Fruit fly (Drosophila melanogaster): ENCODE data around the gene CG43774.
A peak's percentile ranks its signal among the peaks of the same experiment; 100 is the strongest.

The CG43774 gene

dm6 chr2L:4045185-4045814 is 36.8 kb downstream of the CG43774 start (continued):
- peak; percentile 51 for TF ChIP-seq nerfin-1 (tag; optimal IDR thresholded peaks at IDR 0.05)
- peak; percentile 31 for TF ChIP-seq CG12104 (GFP tag; optimal IDR thresholded peaks at IDR 0.05)
- no peak for TF ChIP-seq CG13894 (tag; optimal IDR thresholded peaks at IDR 0.05)
- TF ChIP-seq sug (tag; optimal IDR thresholded peaks at IDR 0.05) = no peak
- TF ChIP-seq slbo (GFP tag; IDR thresholded peaks at IDR 0.05) = no peak
- peak; percentile 67 for TF ChIP-seq Drgx (GFP tag; IDR thresholded peaks at IDR 0.05)
- peak; percentile 69 for TF ChIP-seq CG30403 (GFP tag; optimal IDR thresholded peaks at IDR 0.05)
- peak; percentile 77 for TF ChIP-seq phol (tag; optimal IDR thresholded peaks at IDR 0.05)
- no peak for TF ChIP-seq ato (GFP tag; IDR thresholded peaks at IDR 0.05; ENCODE audit: partially characterized antibody)
- no peak for TF ChIP-seq CG11085 (GFP tag; IDR thresholded peaks at IDR 0.05)
- TF ChIP-seq Fer1 (GFP tag; optimal IDR thresholded peaks at IDR 0.05) = no peak
- TF ChIP-seq ap (GFP tag; IDR thresholded peaks at IDR 0.05) = peak; percentile 68
- TF ChIP-seq CG10209 (GFP tag; optimal IDR thresholded peaks at IDR 0.05) = peak; percentile 50
- TF ChIP-seq lmd (GFP tag; IDR thresholded peaks at IDR 0.05) = peak; percentile 48; the same call in 1 of the 2 replicates
- TF ChIP-seq Hand (GFP tag; optimal IDR thresholded peaks at IDR 0.05) = no peak
- TF ChIP-seq crp (GFP tag; optimal IDR thresholded peaks at IDR 0.05) = no peak
- TF ChIP-seq zen (tag; optimal IDR thresholded peaks at IDR 0.05) = peak; percentile 18
- 0 out of 2 replicates have a peak, but pooled peaks have one; percentile 24 for TF ChIP-seq danr (GFP tag; IDR thresholded peaks at IDR 0.05)
- no peak for TF ChIP-seq eyg (GFP tag; optimal IDR thresholded peaks at IDR 0.05)
- peak; percentile 10 for TF ChIP-seq Bteb2 (GFP tag; optimal IDR thresholded peaks at IDR 0.05)
- no peak for TF ChIP-seq rib (GFP tag; IDR thresholded peaks at IDR 0.05)
- TF ChIP-seq CG15269 (tag; optimal IDR thresholded peaks at IDR 0.05) = no peak
- peak; percentile 43 for TF ChIP-seq CG6254 (GFP tag; optimal IDR thresholded peaks at IDR 0.05)
- no peak for TF ChIP-seq CG12769 (tag; optimal IDR thresholded peaks at IDR 0.05)
- TF ChIP-seq Bgb (GFP tag; IDR thresholded peaks at IDR 0.05; ENCODE audit: partially characterized antibody) = no peak
- TF ChIP-seq H15 (GFP tag; IDR thresholded peaks at IDR 0.05) = 0 out of 3 replicates have a peak, but pooled peaks have one; percentile 47
- no peak for TF ChIP-seq Dad (GFP tag; optimal IDR thresholded peaks at IDR 0.05)
- no peak for TF ChIP-seq exex (tag; optimal IDR thresholded peaks at IDR 0.05)
- no peak for TF ChIP-seq tup (GFP tag; optimal IDR thresholded peaks at IDR 0.05)
- TF ChIP-seq Sry-β (GFP tag; optimal IDR thresholded peaks at IDR 0.05) = no peak
- peak; percentile 49; the same call in 1 of the 2 replicates for TF ChIP-seq CG14667 (GFP tag; IDR thresholded peaks at IDR 0.05)
- TF ChIP-seq inv (GFP tag; IDR thresholded peaks at IDR 0.05; ENCODE audit: partially characterized antibody) = no peak
- peak; percentile 53; the same call in 1 of the 2 replicates for TF ChIP-seq ttk (GFP tag; IDR thresholded peaks at IDR 0.05)
- peak; percentile 14 for TF ChIP-seq nom (GFP tag; optimal IDR thresholded peaks at IDR 0.05)
- peak; percentile 77 for TF ChIP-seq CG17328 (GFP tag; IDR thresholded peaks at IDR 0.05)
- TF ChIP-seq CG15011 (GFP tag; optimal IDR thresholded peaks at IDR 0.05) = no peak
- TF ChIP-seq NfI (GFP tag; optimal IDR thresholded peaks at IDR 0.05) = no peak
- TF ChIP-seq CG13296 (GFP tag; optimal IDR thresholded peaks at IDR 0.05) = no peak
- TF ChIP-seq CG12659 (GFP tag; optimal IDR thresholded peaks at IDR 0.05) = peak; percentile 7
- TF ChIP-seq CG8359 (GFP tag; optimal IDR thresholded peaks at IDR 0.05; ENCODE audit: borderline replicate concordance) = peak; percentile 40
- TF ChIP-seq cad (GFP tag; optimal IDR thresholded peaks at IDR 0.05) = no peak
- peak; percentile 67 for TF ChIP-seq CG2678 (tag; optimal IDR thresholded peaks at IDR 0.05)
- no peak for TF ChIP-seq Kr (GFP tag; optimal IDR thresholded peaks at IDR 0.05)
- no peak for TF ChIP-seq C15 (GFP tag; IDR thresholded peaks at IDR 0.05)
- TF ChIP-seq gcm2 (GFP tag; optimal IDR thresholded peaks at IDR 0.05) = no peak
- TF ChIP-seq pzg (GFP tag; optimal IDR thresholded peaks at IDR 0.05) = no peak
- peak; percentile 79 for TF ChIP-seq gsb-n (tag; optimal IDR thresholded peaks at IDR 0.05)
- no peak for TF ChIP-seq Nf-YC (tag; optimal IDR thresholded peaks at IDR 0.05)
- TF ChIP-seq Hmx (GFP tag; optimal IDR thresholded peaks at IDR 0.05) = no peak
